Worm (Caenorhabditis elegans) whole organism, L4 larva: Measurements from ENCODE around the gene zyg-9.

Experiments used
- D1046.2 ChIP-seq: fragments of 200-800 bp; sonication (Bioruptor generic); IDR thresholded peaks from 2 replicates; pipeline ENCODE4 v1.3.6; 2022; ENCODE audit warnings: missing genetic modification characterization, missing compliant biosample characterization
- F10B5.3 ChIP-seq: sonication (generic microtip); optimal IDR thresholded peaks from 2 replicates; lab custom pipeline; 2016; ENCODE audit warnings: mild to moderate bottlenecking, missing genetic modification characterization, missing compliant biosample characterization
- F37D6.2 ChIP-seq: sonication (generic microtip); optimal IDR thresholded peaks from 2 replicates; lab custom pipeline; 2016; ENCODE audit warnings: mild to moderate bottlenecking, missing genetic modification characterization, missing compliant biosample characterization
- Y105C5A.15 ChIP-seq: fragments of 200-800 bp; sonication (Bioruptor generic); IDR thresholded peaks from 2 replicates; pipeline ENCODE4 v1.3.6; 2022; ENCODE audit warnings: missing genetic modification characterization, missing compliant biosample characterization
- Y5F2A.4 ChIP-seq: fragments of 200-800 bp; sonication (Bioruptor generic); optimal IDR thresholded peaks from 2 replicates; lab custom pipeline; 2018; ENCODE audit warnings: mild to moderate bottlenecking, missing genetic modification characterization, missing compliant biosample characterization
- ZK546.5 ChIP-seq, 2 experiments: sonication (generic microtip); optimal IDR thresholded peaks; 2 replicates each; lab custom pipeline; 2017; ENCODE audit warnings: missing biosample characterization in 2 of 2, missing genetic modification characterization in 2 of 2
- aha-1 ChIP-seq: fragments of 150-350 bp; peaks from one replicate; lab custom pipeline; 2014; ENCODE audit warnings: missing biosample characterization, missing genetic modification characterization
- attf-4 ChIP-seq: sonication (generic microtip); optimal IDR thresholded peaks from 3 replicates; lab custom pipeline; 2017; ENCODE audit warnings: missing biosample characterization, missing genetic modification characterization
- ceh-32 ChIP-seq: sonication (generic microtip); optimal IDR thresholded peaks from 2 replicates; lab custom pipeline; 2016; ENCODE audit warnings: mild to moderate bottlenecking, missing genetic modification characterization, missing compliant biosample characterization; ENCODE audit not compliant: poor library complexity
- ceh-44 ChIP-seq: fragments of 200-800 bp; sonication (Bioruptor generic); IDR thresholded peaks from 2 replicates; pipeline ENCODE4 v1.3.6; 2022; ENCODE audit warnings: missing genetic modification reagents, missing genetic modification characterization, missing compliant biosample characterization
- ceh-62 ChIP-seq: sonication (generic microtip); optimal IDR thresholded peaks from 2 replicates; lab custom pipeline; 2017; ENCODE audit warnings: missing biosample characterization, missing genetic modification characterization
- cey-2 ChIP-seq: sonication (generic microtip); optimal IDR thresholded peaks from 3 replicates; lab custom pipeline; 2017; ENCODE audit warnings: missing genetic modification characterization, mild to moderate bottlenecking, missing compliant biosample characterization, antibody characterized with exemption, borderline replicate concordance; ENCODE audit not compliant: insufficient read depth
- daf-19 ChIP-seq: fragments of 200-800 bp; sonication (Bioruptor generic); conservative IDR thresholded peaks from 2 replicates; pipeline ENCODE4 v1.3.6; 2022; ENCODE audit warnings: missing genetic modification characterization, missing compliant biosample characterization
- dmd-6 ChIP-seq: fragments of 200-800 bp; sonication (Bioruptor generic); IDR thresholded peaks from 2 replicates; pipeline ENCODE4 v1.3.6; 2022; ENCODE audit warnings: missing genetic modification reagents, missing genetic modification characterization, missing compliant biosample characterization
- duxl-1 ChIP-seq: sonication (generic microtip); optimal IDR thresholded peaks from 2 replicates; lab custom pipeline; 2016; ENCODE audit warnings: mild to moderate bottlenecking, missing genetic modification characterization, moderate library complexity, missing compliant biosample characterization; ENCODE audit not compliant: poor library complexity
- egl-27 ChIP-seq: sonication (generic microtip); optimal IDR thresholded peaks from 3 replicates; lab custom pipeline; 2017; ENCODE audit warnings: missing biosample characterization, missing genetic modification reagents, missing genetic modification characterization
- fos-1 ChIP-seq: fragments of 150-350 bp; optimal IDR thresholded peaks from 2 replicates; lab custom pipeline; 2014; ENCODE audit warnings: missing biosample characterization, missing genetic modification characterization
- gei-8 ChIP-seq: fragments of 200-800 bp; sonication (Bioruptor generic); optimal IDR thresholded peaks from 2 replicates; lab custom pipeline; 2018; ENCODE audit warnings: mild to moderate bottlenecking, missing genetic modification characterization, missing compliant biosample characterization
- hif-1 ChIP-seq, 2 experiments: sonication (generic microtip); optimal IDR thresholded peaks; 2 replicates each; lab custom pipeline; 2016 to 2017; ENCODE audit warnings: missing compliant biosample characterization in 2 of 2, missing genetic modification characterization in 2 of 2, missing genetic modification reagents in 2 of 2, missing genotype in 2 of 2, mild to moderate bottlenecking in 1 of 2
- hlh-11 ChIP-seq: fragments of 200-800 bp; sonication (Bioruptor generic); optimal IDR thresholded peaks from 2 replicates; lab custom pipeline; 2018; ENCODE audit warnings: mild to moderate bottlenecking, missing genetic modification characterization, missing compliant biosample characterization
- hlh-30 ChIP-seq: sonication (generic microtip); optimal IDR thresholded peaks from 2 replicates; lab custom pipeline; 2017; ENCODE audit warnings: antibody characterized with exemption, mild to moderate bottlenecking, missing genetic modification characterization, missing compliant biosample characterization; ENCODE audit not compliant: insufficient read depth
- jun-1 ChIP-seq: fragments of 150-350 bp; optimal IDR thresholded peaks from 2 replicates; lab custom pipeline; 2014; ENCODE audit warnings: missing biosample characterization, missing genetic modification reagents, missing genetic modification characterization
- lim-7 ChIP-seq: fragments of 200-800 bp; sonication (Bioruptor generic); IDR thresholded peaks from 2 replicates; pipeline ENCODE4 v1.3.6; 2022; ENCODE audit warnings: missing genetic modification characterization, missing compliant biosample characterization
- lin-1 ChIP-seq: fragments of 200-800 bp; sonication (Bioruptor generic); IDR thresholded peaks from 2 replicates; pipeline ENCODE4 v1.3.6; 2022; ENCODE audit warnings: missing genetic modification reagents, missing genetic modification characterization, missing compliant biosample characterization
- lin-38 ChIP-seq: fragments of 200-800 bp; sonication (Bioruptor generic); IDR thresholded peaks from 2 replicates; pipeline ENCODE4 v1.3.6; 2022; ENCODE audit warnings: missing genetic modification reagents, missing genetic modification characterization, missing compliant biosample characterization
- lsy-2 ChIP-seq, 2 experiments: fragments of 150-350 bp in 1 of 2; sonication (generic microtip) in 1 of 2; optimal IDR thresholded peaks; 2 replicates each; lab custom pipeline; 2014 to 2017; ENCODE audit warnings: missing biosample characterization in 2 of 2, missing genetic modification characterization in 2 of 2
- madf-9 ChIP-seq: fragments of 200-800 bp; sonication (Bioruptor generic); conservative IDR thresholded peaks from 2 replicates; pipeline ENCODE4 v1.3.6; 2022; ENCODE audit warnings: missing genetic modification reagents, missing genetic modification characterization, missing compliant biosample characterization
- mdl-1 ChIP-seq, 2 experiments: fragments of 150-350 bp in 1 of 2; sonication (generic microtip) in 1 of 2; optimal IDR thresholded peaks; 2 replicates each; lab custom pipeline; 2014 to 2017; ENCODE audit warnings: missing biosample characterization in 2 of 2, missing genetic modification characterization in 2 of 2
- mdt-29 ChIP-seq: fragments of 200-800 bp; sonication (Bioruptor generic); IDR thresholded peaks from 2 replicates; pipeline ENCODE4 v1.3.6; 2022; ENCODE audit warnings: missing genetic modification reagents, missing genetic modification characterization, missing compliant biosample characterization
- mep-1 ChIP-seq: fragments of 150-350 bp; sonication (generic microtip); optimal IDR thresholded peaks from 3 replicates; lab custom pipeline; 2014; ENCODE audit warnings: missing biosample characterization, missing genetic modification characterization
- mes-2 ChIP-seq: sonication (generic microtip); optimal IDR thresholded peaks from 2 replicates; lab custom pipeline; 2016; ENCODE audit warnings: missing genotype, mild to moderate bottlenecking, missing genetic modification characterization, missing compliant biosample characterization; ENCODE audit not compliant: poor library complexity, severe bottlenecking
- mxl-2 ChIP-seq: fragments of 200-800 bp; sonication (Bioruptor generic); conservative IDR thresholded peaks from 2 replicates; pipeline ENCODE4 v1.3.6; 2022; ENCODE audit warnings: missing genetic modification reagents, missing genetic modification characterization, missing compliant biosample characterization
- nhr-10 ChIP-seq: fragments of 150-350 bp; optimal IDR thresholded peaks from 2 replicates; lab custom pipeline; 2014; ENCODE audit warnings: missing biosample characterization, missing genetic modification characterization
- nhr-102 ChIP-seq: sonication (generic microtip); optimal IDR thresholded peaks from 2 replicates; lab custom pipeline; 2016; ENCODE audit warnings: mild to moderate bottlenecking, missing genetic modification characterization, moderate library complexity, missing compliant biosample characterization
- nhr-111 ChIP-seq: fragments of 200-800 bp; sonication (Bioruptor generic); optimal IDR thresholded peaks from 2 replicates; lab custom pipeline; 2018; ENCODE audit warnings: mild to moderate bottlenecking, missing genetic modification characterization, missing compliant biosample characterization
- nhr-25 ChIP-seq: sonication (generic microtip); optimal IDR thresholded peaks from 2 replicates; lab custom pipeline; 2017; ENCODE audit warnings: missing genetic modification characterization, mild to moderate bottlenecking, missing compliant biosample characterization, antibody characterized with exemption, moderate library complexity, borderline replicate concordance; ENCODE audit not compliant: insufficient read depth
- nhr-28 ChIP-seq: fragments of 150-350 bp; optimal IDR thresholded peaks from 2 replicates; lab custom pipeline; 2014; ENCODE audit warnings: missing biosample characterization, missing genetic modification characterization
- pha-4 ChIP-seq, 2 experiments: fragments of 150-350 bp in 1 of 2; fragments of 200-800 bp in 1 of 2; sonication (Bioruptor generic) in 1 of 2; IDR thresholded peaks in 1 of 2; optimal IDR thresholded peaks in 1 of 2; 2 replicates each; pipeline versions ENCODE4 v1.3.6 to Lab custom; 2014 to 2022; ENCODE audit warnings: missing genetic modification characterization in 2 of 2, missing genetic modification reagents in 2 of 2, missing biosample characterization in 1 of 2, missing compliant biosample characterization in 1 of 2
- sdz-12 ChIP-seq: fragments of 200-800 bp; sonication (Bioruptor generic); optimal IDR thresholded peaks from 2 replicates; lab custom pipeline; 2018; ENCODE audit warnings: mild to moderate bottlenecking, missing genetic modification characterization, missing compliant biosample characterization
- set-16 ChIP-seq: fragments of 200-800 bp; sonication (Bioruptor generic); IDR thresholded peaks from 2 replicates; pipeline ENCODE4 v1.3.6; 2022; ENCODE audit warnings: missing genetic modification reagents, missing genetic modification characterization, missing compliant biosample characterization
- skn-1 ChIP-seq: fragments of 150-350 bp; optimal IDR thresholded peaks from 2 replicates; lab custom pipeline; 2014; ENCODE audit warnings: missing biosample characterization, missing genetic modification characterization
- snpc-4 ChIP-seq: fragments of 150-350 bp; optimal IDR thresholded peaks from 2 replicates; lab custom pipeline; 2014; ENCODE audit warnings: missing biosample characterization, missing genetic modification characterization
- spr-1 ChIP-seq: sonication (generic microtip); optimal IDR thresholded peaks from 2 replicates; lab custom pipeline; 2016; ENCODE audit warnings: mild to moderate bottlenecking, missing genetic modification characterization, missing compliant biosample characterization
- zag-1 ChIP-seq: fragments of 150-350 bp; optimal IDR thresholded peaks from 2 replicates; lab custom pipeline; 2014; ENCODE audit warnings: missing biosample characterization, missing genetic modification characterization
- zfp-3 ChIP-seq: fragments of 200-800 bp; sonication (Bioruptor generic); conservative IDR thresholded peaks from 2 replicates; pipeline ENCODE4 v1.3.6; 2022; ENCODE audit warnings: missing genetic modification reagents, missing genetic modification characterization, missing compliant biosample characterization
- zip-11 ChIP-seq: fragments of 200-800 bp; sonication (Bioruptor generic); IDR thresholded peaks from 2 replicates; pipeline ENCODE4 v1.3.6; 2022; ENCODE audit warnings: missing genetic modification characterization, missing compliant biosample characterization
- zip-2 ChIP-seq: fragments of 150-350 bp; optimal IDR thresholded peaks from 2 replicates; lab custom pipeline; 2014; ENCODE audit warnings: missing biosample characterization, missing genetic modification characterization
- ztf-7 ChIP-seq: fragments of 150-350 bp; optimal IDR thresholded peaks from 2 replicates; lab custom pipeline; 2014; ENCODE audit warnings: missing biosample characterization, missing genetic modification characterization

Gene zyg-9

DNA sequence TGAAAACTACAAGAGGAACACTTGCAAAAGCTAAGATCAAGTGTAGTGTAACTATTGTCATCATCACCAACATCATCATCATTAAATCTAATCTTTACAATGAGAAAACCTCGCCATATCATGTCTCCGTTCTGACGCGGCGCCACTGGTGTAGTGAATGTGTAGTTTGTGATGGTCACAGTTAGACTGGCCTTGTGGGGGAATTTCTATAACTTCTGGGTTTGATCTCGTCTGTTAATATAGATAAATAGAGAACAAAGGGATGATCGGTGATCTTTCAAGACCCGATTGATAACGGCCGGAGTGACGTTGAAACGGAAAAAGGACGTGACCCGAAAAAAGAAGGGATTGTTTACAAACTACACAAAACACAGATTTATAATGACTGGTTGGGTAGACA lies 16.8 kb upstream of the zyg-9 start:
- TF ChIP-seq mep-1 (tag; lab: Kevin White, UChicago) (peak; percentile 37), ceh-62 (tag; lab: Kevin White, UChicago) (no peak), F37D6.2 (tag; lab: Kevin White, UChicago) (no peak), zag-1 (no peak), duxl-1 (no peak), hif-1 (tag; optimal IDR thresholded peaks at IDR 0.05; lab: Kevin White, UChicago) (no peak), sdz-12 (no peak), hlh-11 (tag; lab: Kevin White, UChicago) (peak; percentile 61), nhr-25 (tag; lab: Kevin White, UChicago) (peak; percentile 34), D1046.2 (GFP tag; lab: Robert Waterston, UW) (no peak), Y105C5A.15 (GFP tag; lab: Robert Waterston, UW) (no peak), lsy-2 (tag; optimal IDR thresholded peaks at IDR 0.05; lab: Kevin White, UChicago) (peak in 1 of 2 experiments; percentile 9), pha-4 (GFP tag; IDR thresholded peaks at IDR 0.05; lab: Robert Waterston, UW) (no peak), pha-4 (tag; optimal IDR thresholded peaks at IDR 0.05; lab: Kevin White, UChicago) (no peak), lin-38 (GFP tag; lab: Robert Waterston, UW) (no peak), daf-19 (GFP tag; lab: Robert Waterston, UW) (no peak), jun-1 (tag; lab: Kevin White, UChicago) (no peak), nhr-28 (tag; lab: Kevin White, UChicago) (peak; percentile 97), lin-1 (GFP tag; lab: Robert Waterston, UW) (no peak), mes-2 (tag; lab: Kevin White, UChicago) (no peak), nhr-10 (tag; lab: Kevin White, UChicago) (peak; percentile 51), hlh-30 (tag; lab: Kevin White, UChicago) (peak; percentile 47), set-16 (GFP tag; lab: Robert Waterston, UW) (no peak), dmd-6 (GFP tag; lab: Robert Waterston, UW) (peak; percentile 18; the same call in 1 of the 2 replicates), lim-7 (GFP tag; lab: Robert Waterston, UW) (no peak), cey-2 (tag; lab: Kevin White, UChicago) (peak; percentile 57), nhr-111 (GFP tag; lab: Kevin White, UChicago) (no peak), snpc-4 (tag; lab: Kevin White, UChicago) (no peak), fos-1 (tag; lab: Kevin White, UChicago) (no peak), aha-1 (tag; lab: Kevin White, UChicago) (peak; percentile 5), zip-11 (GFP tag; lab: Robert Waterston, UW) (no peak), zfp-3 (GFP tag; lab: Robert Waterston, UW) (no peak), mdl-1 (tag; optimal IDR thresholded peaks at IDR 0.05; lab: Kevin White, UChicago) (peak in 1 of 2 experiments; percentile 67), attf-4 (tag; lab: Kevin White, UChicago) (no peak), F10B5.3 (tag; lab: Kevin White, UChicago) (no peak), ZK546.5 (tag; optimal IDR thresholded peaks at IDR 0.05; lab: Kevin White, UChicago) (no peak), zip-2 (no peak), nhr-102 (tag; lab: Kevin White, UChicago) (no peak), ceh-32 (tag; lab: Kevin White, UChicago) (no peak)

DNA sequence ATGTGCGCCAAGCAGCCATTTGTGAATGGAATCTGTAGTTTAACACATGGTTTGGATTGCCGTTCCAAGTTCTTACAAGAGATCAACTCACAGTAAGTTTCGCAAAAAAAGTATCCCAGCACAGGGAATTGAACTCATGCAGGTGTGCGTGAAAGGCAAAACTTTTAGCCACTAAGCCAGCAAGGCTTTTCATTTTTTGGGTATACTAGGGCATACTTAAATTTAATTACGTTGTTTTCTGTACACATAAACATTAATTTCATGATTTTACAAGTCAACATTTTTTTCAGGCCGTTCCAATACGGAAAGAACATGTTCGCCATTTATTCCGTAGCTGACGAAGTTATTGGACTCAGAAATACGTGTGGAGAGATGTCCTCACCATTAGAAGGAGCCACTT lies 16.1 kb upstream of the zyg-9 start:
- TF ChIP-seq zfp-3 (GFP tag; lab: Robert Waterston, UW), result peak; percentile 79; the same call in 1 of the 2 replicates
- TF ChIP-seq ceh-44 (GFP tag; lab: Robert Waterston, UW), result no peak
- no peak for TF ChIP-seq ZK546.5 (tag; optimal IDR thresholded peaks at IDR 0.05; lab: Kevin White, UChicago)
- TF ChIP-seq ztf-7, result peak; percentile 1
- TF ChIP-seq gei-8 (GFP tag; lab: Kevin White, UChicago), result peak; percentile 78
- TF ChIP-seq Y5F2A.4 (GFP tag; lab: Kevin White, UChicago), result peak; percentile 88
- TF ChIP-seq pha-4 (GFP tag; IDR thresholded peaks at IDR 0.05; lab: Robert Waterston, UW), result peak; percentile 92
- no peak for TF ChIP-seq pha-4 (tag; optimal IDR thresholded peaks at IDR 0.05; lab: Kevin White, UChicago)
- TF ChIP-seq ceh-32 (tag; lab: Kevin White, UChicago), result no peak
- TF ChIP-seq madf-9 (GFP tag; lab: Robert Waterston, UW), result no peak
- TF ChIP-seq spr-1 (tag; lab: Kevin White, UChicago), result peak; percentile 84
- 0 out of 2 replicates have a peak, but pooled peaks have one; percentile 54 for TF ChIP-seq mxl-2 (GFP tag; lab: Robert Waterston, UW)
- no peak for TF ChIP-seq zag-1
- TF ChIP-seq skn-1 (tag; lab: Kevin White, UChicago), result no peak
- TF ChIP-seq daf-19 (GFP tag; lab: Robert Waterston, UW), result peak; percentile 86
- no peak for TF ChIP-seq egl-27 (tag; lab: Kevin White, UChicago)
- peak in 1 of 2 experiments; percentile 32 for TF ChIP-seq lsy-2 (tag; optimal IDR thresholded peaks at IDR 0.05; lab: Kevin White, UChicago)
- TF ChIP-seq mdt-29 (GFP tag; lab: Robert Waterston, UW), result peak; percentile 69; the same call in 1 of the 2 replicates
